Worm (Caenorhabditis elegans): ENCODE data around the gene fkh-5.

The fkh-5 gene

DNA sequence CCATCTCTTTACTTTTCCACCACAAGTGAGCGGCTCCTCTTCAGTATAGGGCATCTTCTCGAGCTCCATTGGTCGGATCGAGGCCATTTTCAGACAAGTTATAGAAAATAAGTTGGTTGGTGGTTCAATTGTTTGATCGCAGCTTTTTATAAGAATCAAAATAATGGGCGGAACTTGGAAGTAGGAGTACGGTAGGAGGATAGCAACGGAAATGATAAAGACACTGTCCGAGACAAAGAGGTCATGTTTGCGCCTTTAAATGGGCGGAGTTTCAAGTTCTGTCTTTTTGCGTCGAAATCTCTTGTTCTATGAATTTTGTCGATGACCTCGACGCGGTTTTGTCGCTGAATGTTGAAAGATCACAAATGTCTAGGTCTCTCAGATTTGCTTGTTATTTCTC lies 22.3 kb upstream of the fkh-5 start, which contains the start of gene F26A1.8:
F26A1.8 (minus strand) TSS at position 101 of the 400 bp plus-strand sequence.
- TF ChIP-seq nhr-6 (tag; optimal IDR thresholded peaks at IDR 0.05) (no peak), nhr-237 (tag; optimal IDR thresholded peaks at IDR 0.05) (no peak), peb-1 (tag; optimal IDR thresholded peaks at IDR 0.05) (no peak), mab-5 (tag; optimal IDR thresholded peaks at IDR 0.05) (no peak)

DNA sequence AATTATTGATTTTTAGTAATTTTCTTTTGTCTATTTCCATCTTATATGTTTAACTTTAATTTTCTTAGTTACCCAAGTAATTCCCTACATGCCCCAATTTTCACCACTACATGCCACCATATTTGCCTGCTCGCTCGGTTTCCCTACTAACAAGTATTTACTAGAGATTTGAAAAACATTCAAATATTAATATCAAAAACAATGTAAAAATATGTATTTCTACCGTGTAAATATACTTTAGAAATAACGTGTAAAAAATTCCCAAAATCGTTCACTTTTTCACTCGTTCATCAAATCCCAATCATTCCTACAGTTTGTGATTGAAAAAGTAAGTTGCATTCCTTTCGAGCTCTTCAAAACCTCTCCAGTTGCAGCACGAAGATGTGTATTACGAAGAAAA lies 17.9 kb upstream of the fkh-5 start, which contains the start of gene F26A1.3:
F26A1.3 (plus strand) TSS at position 301 of the 400 bp plus-strand sequence.
- TF ChIP-seq ceh-82 (tag; optimal IDR thresholded peaks at IDR 0.05): no peak
- TF ChIP-seq ama-1 (optimal IDR thresholded peaks at IDR 0.05): no peak
- TF ChIP-seq dmd-4 (tag; optimal IDR thresholded peaks at IDR 0.05): no peak
- no peak for TF ChIP-seq egl-27 (tag; optimal IDR thresholded peaks at IDR 0.05)
- TF ChIP-seq lin-11 (tag; optimal IDR thresholded peaks at IDR 0.05): no peak
- TF ChIP-seq F13H6.1 (tag; optimal IDR thresholded peaks at IDR 0.05): no peak
- TF ChIP-seq zag-1 (tag; optimal IDR thresholded peaks at IDR 0.05): no peak
- TF ChIP-seq nhr-12 (tag; optimal IDR thresholded peaks at IDR 0.05): no peak
- no peak for TF ChIP-seq mdl-1 (tag; optimal IDR thresholded peaks at IDR 0.05)
- TF ChIP-seq nhr-11 (tag; optimal IDR thresholded peaks at IDR 0.05): no peak
- TF ChIP-seq ztf-11 (tag; optimal IDR thresholded peaks at IDR 0.05): no peak
- TF ChIP-seq elt-3 (tag; optimal IDR thresholded peaks at IDR 0.05): no peak
- TF ChIP-seq mab-5 (tag; optimal IDR thresholded peaks at IDR 0.05): no peak
- no peak for TF ChIP-seq lin-39 (tag; optimal IDR thresholded peaks at IDR 0.05)
- TF ChIP-seq lsy-2 (tag; optimal IDR thresholded peaks at IDR 0.05): no peak
- TF ChIP-seq sem-4 (tag; optimal IDR thresholded peaks at IDR 0.05): no peak
- no peak for TF ChIP-seq nhr-237 (tag; optimal IDR thresholded peaks at IDR 0.05)

DNA sequence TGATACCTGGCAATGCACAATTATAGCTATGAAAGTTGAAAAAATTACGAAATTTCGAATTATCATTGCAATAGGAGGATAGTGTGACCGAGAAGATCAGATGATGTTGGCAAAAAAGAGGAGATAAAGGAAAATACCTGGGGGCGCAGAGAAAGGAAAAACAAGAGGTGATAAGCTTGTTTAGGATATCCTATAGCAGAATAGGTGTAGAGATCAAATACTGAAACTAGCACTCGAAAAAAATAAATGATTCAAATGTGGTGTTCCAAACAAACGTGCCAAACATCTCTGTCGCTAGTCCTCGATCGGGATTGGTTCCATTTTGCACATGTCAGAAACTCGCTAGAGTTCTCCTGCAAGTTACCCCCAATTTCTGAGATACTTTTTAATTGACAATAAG lies 15.0 kb upstream of the fkh-5 start, which contains the start of gene F26A1.9:
F26A1.9 (minus strand) TSS at position 101 of the 400 bp plus-strand sequence.
- TF ChIP-seq nhr-12 (tag; optimal IDR thresholded peaks at IDR 0.05): no peak
- no peak for TF ChIP-seq lin-13 (GFP tag; optimal IDR thresholded peaks at IDR 0.05)
- no peak for TF ChIP-seq aly-2 (tag; optimal IDR thresholded peaks at IDR 0.05)
- TF ChIP-seq egl-27 (tag; optimal IDR thresholded peaks at IDR 0.05): no peak
- TF ChIP-seq unc-39 (tag; optimal IDR thresholded peaks at IDR 0.05): no peak
- no peak for TF ChIP-seq ztf-11 (tag; optimal IDR thresholded peaks at IDR 0.05)
- TF ChIP-seq nhr-77 (tag; optimal IDR thresholded peaks at IDR 0.05): no peak
- no peak for TF ChIP-seq unc-62 (GFP tag; optimal IDR thresholded peaks at IDR 0.05)
- TF ChIP-seq nhr-11 (tag; optimal IDR thresholded peaks at IDR 0.05): no peak
- no peak for TF ChIP-seq unc-55 (GFP tag; optimal IDR thresholded peaks at IDR 0.05)

DNA sequence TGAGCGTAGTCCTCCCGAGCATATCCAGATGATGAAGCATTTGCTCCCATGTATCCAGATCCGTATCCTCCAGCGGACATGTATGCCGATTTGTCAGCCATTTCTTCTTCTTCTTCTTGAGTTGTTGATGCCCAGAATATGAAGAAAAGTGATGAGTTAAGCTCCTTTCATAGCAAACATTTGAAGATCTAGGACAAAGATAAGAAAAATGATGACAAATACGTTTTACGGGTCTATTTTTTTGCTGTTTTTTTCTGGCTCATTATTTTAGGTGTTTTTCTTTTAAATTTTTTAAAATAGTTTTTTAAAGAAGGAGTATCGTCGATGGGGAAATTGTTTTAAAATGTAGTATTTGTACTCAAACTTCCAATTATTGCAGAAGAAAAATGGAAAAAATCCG lies 14.3 kb upstream of the fkh-5 start, which contains the start of gene nspd-9:
nspd-9 (minus strand) TSS at position 101 of the 400 bp plus-strand sequence.
- TF ChIP-seq unc-39 (tag; optimal IDR thresholded peaks at IDR 0.05) (no peak), lsy-2 (tag; optimal IDR thresholded peaks at IDR 0.05) (no peak)

DNA sequence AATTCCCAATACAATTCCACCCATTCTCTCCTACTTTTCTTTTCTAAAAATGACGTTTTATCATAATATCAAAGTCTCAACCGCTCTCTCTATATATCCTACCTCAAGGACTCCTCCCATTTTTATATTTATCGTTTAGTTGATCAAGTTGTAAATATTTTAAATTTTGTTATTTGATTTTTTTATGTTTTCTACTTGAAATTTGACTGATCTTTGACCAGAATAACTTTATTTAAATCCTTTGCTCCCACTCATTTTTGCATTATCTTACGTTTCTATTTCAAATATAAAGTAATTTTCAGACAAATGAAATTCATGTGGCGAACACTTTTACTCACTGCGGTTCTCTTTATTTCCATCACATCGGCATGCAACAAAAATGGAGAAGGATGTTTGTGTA lies 7.0 kb upstream of the fkh-5 start, which contains the start of the genes acbp-7 and F26A1.19:
acbp-7 (plus strand) TSS at position 301 of the 400 bp plus-strand sequence.
F26A1.19 (plus strand) TSS at position 303 of the 400 bp plus-strand sequence.
- TF ChIP-seq sma-9 (GFP tag; optimal IDR thresholded peaks at IDR 0.05): no peak
- TF ChIP-seq sma-9 (tag; optimal IDR thresholded peaks at IDR 0.05): no peak
- TF ChIP-seq ZK546.5 (tag; optimal IDR thresholded peaks at IDR 0.05): no peak
- TF ChIP-seq sma-3 (GFP tag; optimal IDR thresholded peaks at IDR 0.05): no peak
- TF ChIP-seq nhr-129 (tag; optimal IDR thresholded peaks at IDR 0.05): no peak
- no peak for TF ChIP-seq sem-4 (tag; optimal IDR thresholded peaks at IDR 0.05)
- TF ChIP-seq R02D3.7 (tag; optimal IDR thresholded peaks at IDR 0.05): no peak
- no peak for TF ChIP-seq unc-55 (GFP tag; optimal IDR thresholded peaks at IDR 0.05)
- no peak for TF ChIP-seq lin-13 (GFP tag; optimal IDR thresholded peaks at IDR 0.05)
- no peak for TF ChIP-seq elt-3 (tag; optimal IDR thresholded peaks at IDR 0.05)
- TF ChIP-seq nhr-12 (tag; optimal IDR thresholded peaks at IDR 0.05): no peak
- TF ChIP-seq F13H6.1 (tag; optimal IDR thresholded peaks at IDR 0.05): no peak
- no peak for TF ChIP-seq mbf-1 (tag; optimal IDR thresholded peaks at IDR 0.05)
- no peak for TF ChIP-seq unc-39 (tag; optimal IDR thresholded peaks at IDR 0.05)
- no peak for TF ChIP-seq blmp-1 (tag; optimal IDR thresholded peaks at IDR 0.05; ENCODE audit: insufficient read depth)
- TF ChIP-seq nhr-23 (tag; optimal IDR thresholded peaks at IDR 0.05): no peak

All from whole organism, L2 larva.